Worm (Caenorhabditis elegans) whole organism, L1 larva: Measurements from ENCODE around the gene C35D10.12.

Experiments
- C34B4.2 ChIP-seq: sonication (generic microtip); optimal IDR thresholded peaks from 2 replicates; lab custom pipeline; 2017; ENCODE audit warnings: mild to moderate bottlenecking, missing genetic modification characterization, missing compliant biosample characterization
- Y116A8C.19 ChIP-seq: sonication (generic microtip); optimal IDR thresholded peaks from 2 replicates; lab custom pipeline; 2016; ENCODE audit warnings: missing compliant biosample characterization, missing genetic modification characterization, borderline replicate concordance
- blmp-1 ChIP-seq: fragments of 150-350 bp; optimal IDR thresholded peaks from 2 replicates; lab custom pipeline; 2014; ENCODE audit warnings: missing biosample characterization, missing genetic modification characterization
- ceh-63 ChIP-seq: fragments of 200-800 bp; sonication (Bioruptor generic); optimal IDR thresholded peaks from 2 replicates; lab custom pipeline; 2018; ENCODE audit warnings: mild to moderate bottlenecking, missing genetic modification characterization, missing compliant biosample characterization
- ceh-8 ChIP-seq: fragments of 200-800 bp; sonication (Bioruptor generic); optimal IDR thresholded peaks from 2 replicates; lab custom pipeline; 2018; ENCODE audit warnings: mild to moderate bottlenecking, missing genetic modification characterization, moderate library complexity, missing compliant biosample characterization
- ceh-88 ChIP-seq: fragments of 200-800 bp; sonication (Bioruptor generic); IDR thresholded peaks from 2 replicates; pipeline ENCODE4 v1.3.6; 2022; ENCODE audit warnings: missing genetic modification characterization, missing compliant biosample characterization
- ceh-90 ChIP-seq: sonication (generic microtip); optimal IDR thresholded peaks from 2 replicates; lab custom pipeline; 2016; ENCODE audit warnings: missing genetic modification characterization, missing compliant biosample characterization
- dsc-1 ChIP-seq: sonication (generic microtip); optimal IDR thresholded peaks from 2 replicates; lab custom pipeline; 2016; ENCODE audit warnings: mild to moderate bottlenecking, missing genetic modification characterization, missing compliant biosample characterization
- efl-1 ChIP-seq, 4 experiments: fragments of 150-350 bp; optimal IDR thresholded peaks in 3 of 4; peaks in 1 of 4; 1 replicate in 1 of 4; 2 replicates in 3 of 4; lab custom pipeline; 2014; ENCODE audit warnings: missing biosample characterization in 2 of 4, missing genetic modification characterization in 2 of 4, missing genetic modification reagents in 2 of 4
- egl-13 ChIP-seq: sonication (generic microtip); optimal IDR thresholded peaks from 2 replicates; lab custom pipeline; 2016; ENCODE audit warnings: missing genotype, missing genetic modification reagents, missing genetic modification characterization, missing compliant biosample characterization
- ets-5 ChIP-seq: fragments of 200-800 bp; sonication (Bioruptor generic); IDR thresholded peaks from 2 replicates; pipeline ENCODE4 v1.3.6; 2022; ENCODE audit warnings: missing genetic modification characterization, missing compliant biosample characterization
- fkh-4 ChIP-seq: sonication (generic microtip); optimal IDR thresholded peaks from 2 replicates; lab custom pipeline; 2016; ENCODE audit warnings: missing compliant biosample characterization, missing genetic modification characterization, borderline replicate concordance
- grh-1 ChIP-seq: fragments of 200-800 bp; sonication (Bioruptor generic); IDR thresholded peaks from 2 replicates; pipeline ENCODE4 v1.3.6; 2022; ENCODE audit warnings: missing genetic modification reagents, missing genetic modification characterization, missing compliant biosample characterization
- hlh-17 ChIP-seq: fragments of 200-800 bp; sonication (Bioruptor generic); optimal IDR thresholded peaks from 2 replicates; lab custom pipeline; 2018; ENCODE audit warnings: missing genetic modification characterization, mild to moderate bottlenecking, missing compliant biosample characterization, moderate library complexity, borderline replicate concordance
- hpl-2 ChIP-seq: fragments of 150-350 bp; optimal IDR thresholded peaks from 2 replicates; lab custom pipeline; 2014; ENCODE audit warnings: missing biosample characterization, missing genetic modification reagents, missing genetic modification characterization
- lin-15B ChIP-seq: fragments of 150-350 bp; sonication (generic microtip); optimal IDR thresholded peaks from 3 replicates; lab custom pipeline; 2014; ENCODE audit warnings: missing biosample characterization, missing genetic modification characterization
- lin-39 ChIP-seq: fragments of 150-350 bp; optimal IDR thresholded peaks from 2 replicates; lab custom pipeline; 2014; ENCODE audit warnings: missing biosample characterization, missing genetic modification reagents, missing genetic modification characterization
- lir-3 ChIP-seq: sonication (generic microtip); optimal IDR thresholded peaks from 2 replicates; lab custom pipeline; 2016; ENCODE audit warnings: mild to moderate bottlenecking, missing genetic modification characterization, moderate library complexity, missing compliant biosample characterization; ENCODE audit not compliant: poor library complexity
- mab-9 ChIP-seq: fragments of 200-800 bp; sonication (Bioruptor generic); IDR thresholded peaks from 2 replicates; pipeline ENCODE4 v1.3.6; 2022; ENCODE audit warnings: missing genetic modification reagents, missing genetic modification characterization, missing compliant biosample characterization
- mef-2 ChIP-seq: fragments of 150-350 bp; optimal IDR thresholded peaks from 2 replicates; lab custom pipeline; 2014; ENCODE audit warnings: missing biosample characterization, missing genetic modification characterization
- nhr-12 ChIP-seq: sonication (generic microtip); optimal IDR thresholded peaks from 2 replicates; lab custom pipeline; 2017; ENCODE audit warnings: missing biosample characterization, missing genetic modification characterization
- nhr-19 ChIP-seq: fragments of 200-800 bp; sonication (Bioruptor generic); conservative IDR thresholded peaks from 2 replicates; pipeline ENCODE4 v1.3.6; 2022; ENCODE audit warnings: missing genetic modification characterization, missing compliant biosample characterization
- nhr-237 ChIP-seq: fragments of 150-350 bp; optimal IDR thresholded peaks from 2 replicates; lab custom pipeline; 2014; ENCODE audit warnings: missing biosample characterization, missing genetic modification characterization
- nhr-77 ChIP-seq: fragments of 150-350 bp; optimal IDR thresholded peaks from 2 replicates; lab custom pipeline; 2014; ENCODE audit warnings: missing biosample characterization, missing genetic modification characterization
- nhr-84 ChIP-seq: sonication (generic microtip); optimal IDR thresholded peaks from 2 replicates; lab custom pipeline; 2017; ENCODE audit warnings: missing biosample characterization, missing genetic modification characterization
- pax-3 ChIP-seq: fragments of 200-800 bp; sonication (Bioruptor generic); optimal IDR thresholded peaks from 2 replicates; lab custom pipeline; 2018; ENCODE audit warnings: mild to moderate bottlenecking, missing genetic modification characterization, moderate library complexity, missing compliant biosample characterization
- rnt-1 ChIP-seq: sonication (generic microtip); optimal IDR thresholded peaks from 2 replicates; lab custom pipeline; 2016; ENCODE audit warnings: mild to moderate bottlenecking, missing genetic modification characterization, moderate library complexity, missing compliant biosample characterization
- skn-1 ChIP-seq: fragments of 150-350 bp; optimal IDR thresholded peaks from 2 replicates; lab custom pipeline; 2014; ENCODE audit warnings: missing biosample characterization, missing genetic modification characterization
- snu-23 ChIP-seq: sonication (generic microtip); optimal IDR thresholded peaks from 2 replicates; lab custom pipeline; 2016; ENCODE audit warnings: missing genetic modification characterization, missing compliant biosample characterization
- sox-4 ChIP-seq: sonication (generic microtip); optimal IDR thresholded peaks from 2 replicates; lab custom pipeline; 2016; ENCODE audit warnings: missing genetic modification characterization, missing compliant biosample characterization
- sptf-1 ChIP-seq: fragments of 150-350 bp; optimal IDR thresholded peaks from 2 replicates; lab custom pipeline; 2014; ENCODE audit warnings: missing biosample characterization, missing genetic modification characterization
- sup-37 ChIP-seq: fragments of 200-800 bp; sonication (Bioruptor generic); optimal IDR thresholded peaks from 2 replicates; lab custom pipeline; 2018; ENCODE audit warnings: mild to moderate bottlenecking, missing genetic modification characterization, missing compliant biosample characterization
- unc-30 ChIP-seq: sonication (generic microtip); optimal IDR thresholded peaks from 2 replicates; lab custom pipeline; 2017; ENCODE audit warnings: missing biosample characterization, missing genetic modification characterization
- unc-62 ChIP-seq: fragments of 150-350 bp; optimal IDR thresholded peaks from 2 replicates; lab custom pipeline; 2014; ENCODE audit warnings: missing biosample characterization, missing genetic modification reagents, missing genetic modification characterization
- vab-15 ChIP-seq: sonication (generic microtip); optimal IDR thresholded peaks from 2 replicates; lab custom pipeline; 2017; ENCODE audit warnings: missing genotype, mild to moderate bottlenecking, missing genetic modification characterization, missing compliant biosample characterization
- zip-4 ChIP-seq: fragments of 200-800 bp; sonication (Bioruptor generic); optimal IDR thresholded peaks from 2 replicates; lab custom pipeline; 2018; ENCODE audit warnings: mild to moderate bottlenecking, missing genetic modification characterization, moderate library complexity, missing compliant biosample characterization
- ztf-11 ChIP-seq, 2 experiments: sonication (generic microtip); optimal IDR thresholded peaks; 2 replicates each; lab custom pipeline; 2016 to 2017; ENCODE audit warnings: missing genetic modification characterization in 2 of 2, missing biosample characterization in 1 of 2, missing compliant biosample characterization in 1 of 2

Gene C35D10.12

DNA sequence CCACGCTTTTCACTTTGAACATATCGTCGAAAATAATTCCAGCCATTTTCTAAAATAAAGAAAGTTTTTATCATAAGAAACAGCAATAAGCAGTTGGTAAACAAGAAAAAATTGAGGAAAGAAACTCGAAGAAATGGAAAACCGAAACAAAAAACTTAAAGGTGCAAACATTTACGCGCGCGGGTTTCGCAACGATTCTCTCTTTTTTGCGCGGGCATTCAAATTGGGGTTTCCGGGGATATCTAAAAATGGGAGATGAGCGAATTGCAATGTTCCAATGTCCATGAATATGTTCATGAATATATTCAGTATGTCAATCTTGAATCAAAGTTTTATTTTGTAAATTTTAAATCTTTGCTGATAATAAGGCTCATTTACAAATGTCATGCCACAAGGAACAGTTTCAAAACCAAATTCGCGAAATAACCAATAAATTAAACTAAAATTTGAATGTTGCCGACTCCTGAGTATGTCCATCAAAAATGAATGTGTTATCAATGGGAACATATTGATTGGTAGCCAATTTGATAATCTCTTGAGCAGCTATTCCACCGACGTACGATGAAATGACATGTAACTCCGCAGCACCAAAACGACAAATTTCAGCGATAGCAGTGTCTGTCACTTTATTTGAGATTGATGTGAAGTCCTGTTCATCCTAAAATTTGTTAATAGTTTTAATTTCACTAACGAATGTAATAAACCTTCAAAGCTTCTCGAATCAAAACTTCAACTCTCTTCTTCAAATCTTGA lies 43.6 kb upstream of the C35D10.12 start, which contains the start of gene rpb-8 (continued):
- no peak for TF ChIP-seq vab-15 (tag; lab: Kevin White, UChicago)
- no peak for TF ChIP-seq mab-9 (GFP tag; lab: Robert Waterston, UW)
- peak; percentile 54 for TF ChIP-seq snu-23
- no peak for TF ChIP-seq unc-30 (tag; lab: Kevin White, UChicago)
- TF ChIP-seq ceh-90 (tag; lab: Kevin White, UChicago) = peak; percentile 27
- peak; percentile 22 for TF ChIP-seq zip-4 (GFP tag; lab: Kevin White, UChicago)
- no peak for TF ChIP-seq sup-37 (GFP tag; lab: Kevin White, UChicago)
- TF ChIP-seq egl-13 (tag; lab: Kevin White, UChicago) = no peak
- TF ChIP-seq lin-15B (tag; lab: Kevin White, UChicago) = peak; percentile 46
- no peak for TF ChIP-seq nhr-12 (tag; lab: Kevin White, UChicago)
- TF ChIP-seq ceh-8 (GFP tag; lab: Kevin White, UChicago) = no peak
- peak; percentile 53 for TF ChIP-seq skn-1
- no peak for TF ChIP-seq dsc-1 (tag; lab: Kevin White, UChicago)
- TF ChIP-seq blmp-1 = peak; percentile 77
- no peak for TF ChIP-seq nhr-237 (tag; lab: Kevin White, UChicago)
- no peak for TF ChIP-seq ets-5
- no peak for TF ChIP-seq ceh-63 (GFP tag; lab: Kevin White, UChicago)
- TF ChIP-seq C34B4.2 (tag; lab: Kevin White, UChicago) = no peak
- TF ChIP-seq lir-3 (tag; lab: Kevin White, UChicago) = peak; percentile 37
- TF ChIP-seq rnt-1 (tag; lab: Kevin White, UChicago) = peak; percentile 74
- no peak for TF ChIP-seq mef-2 (tag; lab: Kevin White, UChicago)
- no peak for TF ChIP-seq sptf-1
- no peak for TF ChIP-seq fkh-4 (tag; lab: Kevin White, UChicago)
- TF ChIP-seq efl-1 (optimal IDR thresholded peaks at IDR 0.05; lab: Kevin White, UChicago) = peak; percentile 87 to 93
- TF ChIP-seq efl-1 (GFP tag; optimal IDR thresholded peaks at IDR 0.05 in 1 of 2; lab: Kevin White, UChicago) = peak; percentile 93 to 99
- TF ChIP-seq nhr-77 (tag; lab: Kevin White, UChicago) = peak; percentile 20
- TF ChIP-seq ceh-88 (GFP tag; lab: Robert Waterston, UW) = no peak
- TF ChIP-seq unc-62 (GFP tag; lab: Kevin White, UChicago) = no peak
- no peak for TF ChIP-seq grh-1 (GFP tag; lab: Robert Waterston, UW)
- TF ChIP-seq pax-3 (tag; lab: Kevin White, UChicago) = no peak
- TF ChIP-seq hpl-2 (GFP tag; lab: Kevin White, UChicago) = peak; percentile 19
- no peak for TF ChIP-seq sox-4
- peak; percentile 35 for TF ChIP-seq nhr-19 (GFP tag; lab: Robert Waterston, UW)

DNA sequence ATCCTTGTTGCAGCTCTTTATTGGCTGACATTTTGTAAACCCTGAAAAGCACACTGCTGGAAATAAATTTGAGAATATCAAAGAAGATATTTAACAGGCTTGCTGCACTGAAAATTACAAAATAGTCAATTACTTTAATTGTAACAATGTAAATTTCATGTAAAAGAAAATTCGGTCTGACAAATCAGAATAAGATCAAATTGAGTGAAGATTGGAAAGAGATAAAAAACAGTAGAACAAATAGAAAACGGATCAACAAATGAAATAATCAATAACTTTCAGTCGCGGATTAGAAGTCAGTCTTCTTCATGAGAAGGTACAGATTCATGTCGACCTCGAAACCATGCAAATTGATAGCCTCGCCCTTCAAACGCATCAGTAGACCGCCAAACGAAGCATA lies 42.5 kb upstream of the C35D10.12 start, which contains the start of gene rars-1:
Gene rars-1, minus strand, starts transcription at position 101 of the 400 bp plus-strand sequence.
- no peak for TF ChIP-seq nhr-84 (tag; lab: Kevin White, UChicago)
- no peak for TF ChIP-seq ztf-11 (tag; optimal IDR thresholded peaks at IDR 0.05; lab: Kevin White, UChicago)
- no peak for TF ChIP-seq sptf-1
- no peak for TF ChIP-seq efl-1 (optimal IDR thresholded peaks at IDR 0.05; lab: Kevin White, UChicago)
- peak in 1 of 2 experiments; percentile 52 for TF ChIP-seq efl-1 (GFP tag; optimal IDR thresholded peaks at IDR 0.05 in 1 of 2; lab: Kevin White, UChicago)

DNA sequence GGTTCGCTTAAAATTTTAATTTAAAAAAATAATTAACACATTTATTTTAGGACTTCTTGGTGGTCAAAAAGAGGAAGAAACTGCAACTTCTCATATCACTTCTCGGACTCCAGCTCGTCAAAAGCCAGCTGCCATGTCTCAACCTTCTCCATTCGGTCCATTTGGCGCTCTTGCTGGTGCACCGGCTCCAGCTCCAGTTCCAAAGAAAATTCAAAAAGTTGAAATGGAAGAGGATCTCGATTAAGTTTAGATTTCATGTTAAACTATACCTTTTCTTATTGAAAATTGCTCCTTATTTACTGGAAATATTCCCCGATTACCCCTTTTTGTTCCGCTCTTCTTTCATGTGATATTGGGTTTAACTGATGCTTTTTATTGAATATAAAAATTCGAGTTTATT lies 39.2 kb upstream of the C35D10.12 start:
- no peak for TF ChIP-seq lin-39
- TF ChIP-seq snu-23 = no peak
- TF ChIP-seq Y116A8C.19 = no peak
- no peak for TF ChIP-seq hlh-17 (GFP tag; lab: Kevin White, UChicago)
